Worm (Caenorhabditis elegans) whole organism, young adult: ENCODE measurements around the gene F35F10.6.

Source experiments
- D2030.7 ChIP-seq: fragments of 200-800 bp; sonication (Bioruptor generic); IDR thresholded peaks from 2 replicates; pipeline ENCODE4 v1.3.6; 2022; ENCODE audit warnings: missing genetic modification reagents, missing genetic modification characterization, missing compliant biosample characterization
- F39B2.1 ChIP-seq: fragments of 200-800 bp; sonication (Bioruptor generic); IDR thresholded peaks from 2 replicates; pipeline ENCODE4 v1.3.6; 2022; ENCODE audit warnings: missing genetic modification reagents, missing genetic modification characterization, missing compliant biosample characterization
- F52B5.7 ChIP-seq: sonication (generic microtip); optimal IDR thresholded peaks from 2 replicates; lab custom pipeline; 2016; ENCODE audit warnings: mild to moderate bottlenecking, missing genetic modification characterization, missing compliant biosample characterization
- F55B11.4 ChIP-seq: sonication (generic microtip); optimal IDR thresholded peaks from 2 replicates; lab custom pipeline; 2016; ENCODE audit warnings: missing compliant biosample characterization, missing genetic modification characterization, borderline replicate concordance; ENCODE audit not compliant: insufficient read depth
- K11D2.4 ChIP-seq: fragments of 200-800 bp; sonication (Bioruptor generic); IDR thresholded peaks from 2 replicates; pipeline ENCODE4 v1.3.6; 2022; ENCODE audit warnings: missing genetic modification reagents, missing genetic modification characterization, missing compliant biosample characterization
- Y53G8AR.9 ChIP-seq: fragments of 200-800 bp; sonication (Bioruptor generic); conservative IDR thresholded peaks from 2 replicates; pipeline ENCODE4 v1.3.6; 2022; ENCODE audit warnings: missing genetic modification reagents, missing genetic modification characterization, missing compliant biosample characterization
- Y56A3A.18 ChIP-seq: fragments of 200-800 bp; sonication (Bioruptor generic); IDR thresholded peaks from 2 replicates; pipeline ENCODE4 v1.3.6; 2022; ENCODE audit warnings: missing genetic modification reagents, missing genetic modification characterization, missing compliant biosample characterization
- Y67H2A.10 ChIP-seq: fragments of 200-800 bp; sonication (Bioruptor generic); conservative IDR thresholded peaks from 2 replicates; pipeline ENCODE4 v1.3.6; 2022; ENCODE audit warnings: missing genetic modification reagents, missing genetic modification characterization, missing compliant biosample characterization
- Y95B8A.8 ChIP-seq: fragments of 200-800 bp; sonication (Bioruptor generic); IDR thresholded peaks from 2 replicates; pipeline ENCODE4 v1.3.6; 2022; ENCODE audit warnings: missing genetic modification reagents, missing genetic modification characterization, missing compliant biosample characterization
- akir-1 ChIP-seq: fragments of 200-800 bp; sonication (Bioruptor generic); optimal IDR thresholded peaks from 2 replicates; lab custom pipeline; 2018; ENCODE audit warnings: mild to moderate bottlenecking, missing genetic modification characterization, moderate library complexity, missing compliant biosample characterization
- bed-1 ChIP-seq: fragments of 200-800 bp; sonication (Bioruptor generic); IDR thresholded peaks from 2 replicates; pipeline ENCODE4 v1.3.6; 2022; ENCODE audit warnings: missing genetic modification reagents, missing genetic modification characterization, missing compliant biosample characterization
- bed-2 ChIP-seq: fragments of 200-800 bp; sonication (Bioruptor generic); IDR thresholded peaks from 2 replicates; pipeline ENCODE4 v1.3.6; 2022; ENCODE audit warnings: missing genetic modification reagents, missing genetic modification characterization, missing compliant biosample characterization
- cebp-1 ChIP-seq, 2 experiments: fragments of 200-800 bp in 1 of 2; sonication (Bioruptor generic) in 1 of 2; sonication (generic microtip) in 1 of 2; IDR thresholded peaks in 1 of 2; optimal IDR thresholded peaks in 1 of 2; 2 replicates each; pipeline versions ENCODE4 v1.3.6 to Lab custom; 2017 to 2022; ENCODE audit warnings: missing compliant biosample characterization in 2 of 2, missing genetic modification characterization in 2 of 2, mild to moderate bottlenecking in 1 of 2, missing genetic modification reagents in 1 of 2, moderate library complexity in 1 of 2
- cebp-2 ChIP-seq: fragments of 200-800 bp; sonication (Bioruptor generic); IDR thresholded peaks from 2 replicates; pipeline ENCODE4 v1.3.6; 2022; ENCODE audit warnings: missing genetic modification characterization, missing compliant biosample characterization
- ceh-91 ChIP-seq: fragments of 200-800 bp; sonication (Bioruptor generic); IDR thresholded peaks from 2 replicates; pipeline ENCODE4 v1.3.6; 2022; ENCODE audit warnings: missing genetic modification reagents, missing genetic modification characterization, missing compliant biosample characterization
- chd-7 ChIP-seq: sonication (generic microtip); optimal IDR thresholded peaks from 2 replicates; lab custom pipeline; 2016; ENCODE audit warnings: mild to moderate bottlenecking, missing genetic modification characterization, moderate library complexity, missing compliant biosample characterization
- efl-1 ChIP-seq: fragments of 150-350 bp; optimal IDR thresholded peaks from 2 replicates; lab custom pipeline; 2014; ENCODE audit warnings: missing biosample characterization, missing genetic modification reagents, missing genetic modification characterization
- gei-17 ChIP-seq: fragments of 200-800 bp; sonication (Bioruptor generic); optimal IDR thresholded peaks from 2 replicates; lab custom pipeline; 2018; ENCODE audit warnings: mild to moderate bottlenecking, missing genetic modification characterization, missing compliant biosample characterization
- hlh-12 ChIP-seq: sonication (generic microtip); optimal IDR thresholded peaks from 2 replicates; lab custom pipeline; 2016; ENCODE audit warnings: missing genetic modification characterization, missing compliant biosample characterization
- hmg-1.2 ChIP-seq: fragments of 200-800 bp; sonication (Bioruptor generic); IDR thresholded peaks from 2 replicates; pipeline ENCODE4 v1.3.6; 2022; ENCODE audit warnings: missing genetic modification reagents, missing genetic modification characterization, missing compliant biosample characterization
- let-526 ChIP-seq: fragments of 200-800 bp; sonication (Bioruptor generic); IDR thresholded peaks from 2 replicates; pipeline ENCODE4 v1.3.6; 2022; ENCODE audit warnings: missing genetic modification reagents, missing genetic modification characterization, missing compliant biosample characterization
- lin-26 ChIP-seq: fragments of 200-800 bp; sonication (Bioruptor generic); IDR thresholded peaks from 2 replicates; pipeline ENCODE4 v1.3.6; 2022; ENCODE audit warnings: missing genetic modification reagents, missing genetic modification characterization, missing compliant biosample characterization
- madf-6 ChIP-seq: fragments of 200-800 bp; sonication (Bioruptor generic); IDR thresholded peaks from 2 replicates; pipeline ENCODE4 v1.3.6; 2022; ENCODE audit warnings: missing genetic modification reagents, missing genetic modification characterization, missing compliant biosample characterization
- madf-8 ChIP-seq: fragments of 200-800 bp; sonication (Bioruptor generic); conservative IDR thresholded peaks from 2 replicates; pipeline ENCODE4 v1.3.6; 2022; ENCODE audit warnings: missing genetic modification reagents, missing genetic modification characterization, missing compliant biosample characterization
- mel-28 ChIP-seq: sonication (generic microtip); optimal IDR thresholded peaks from 2 replicates; lab custom pipeline; 2016; ENCODE audit warnings: borderline replicate concordance, mild to moderate bottlenecking, missing genetic modification characterization, missing compliant biosample characterization
- nfyb-1 ChIP-seq: fragments of 200-800 bp; sonication (Bioruptor generic); IDR thresholded peaks from 2 replicates; pipeline ENCODE4 v1.3.6; 2022; ENCODE audit warnings: missing genetic modification reagents, missing genetic modification characterization, missing compliant biosample characterization
- nhr-27 ChIP-seq: fragments of 200-800 bp; sonication (Bioruptor generic); optimal IDR thresholded peaks from 2 replicates; lab custom pipeline; 2018; ENCODE audit warnings: mild to moderate bottlenecking, missing genetic modification characterization, moderate library complexity, missing compliant biosample characterization
- nhr-80 ChIP-seq: sonication (generic microtip); optimal IDR thresholded peaks from 2 replicates; lab custom pipeline; 2016; ENCODE audit warnings: missing genetic modification characterization, missing compliant biosample characterization
- pbrm-1 ChIP-seq: fragments of 200-800 bp; sonication (Bioruptor generic); IDR thresholded peaks from 2 replicates; pipeline ENCODE4 v1.3.6; 2022; ENCODE audit warnings: missing genetic modification reagents, missing genetic modification characterization, missing compliant biosample characterization
- pha-4 ChIP-seq: fragments of 150-350 bp; sonication (generic microtip); optimal IDR thresholded peaks from 2 replicates; lab custom pipeline; 2014; ENCODE audit warnings: missing biosample characterization, missing genetic modification reagents, missing genetic modification characterization
- rcor-1 ChIP-seq: fragments of 200-800 bp; sonication (Bioruptor generic); IDR thresholded peaks from 2 replicates; pipeline ENCODE4 v1.3.6; 2022; ENCODE audit warnings: missing genetic modification reagents, missing genetic modification characterization, missing compliant biosample characterization
- rec-8 ChIP-seq, 2 experiments: sonication (generic microtip); optimal IDR thresholded peaks; 2 replicates each; lab custom pipeline; 2016; ENCODE audit warnings: mild to moderate bottlenecking in 2 of 2, missing genetic modification characterization in 2 of 2, missing genetic modification reagents in 2 of 2, missing genotype in 2 of 2, missing biosample characterization in 1 of 2, missing compliant biosample characterization in 1 of 2, moderate library complexity in 1 of 2
- repo-1 ChIP-seq: sonication (generic microtip); optimal IDR thresholded peaks from 2 replicates; lab custom pipeline; 2017; ENCODE audit warnings: mild to moderate bottlenecking, missing genetic modification characterization, missing compliant biosample characterization
- sea-2 ChIP-seq: fragments of 200-800 bp; sonication (Bioruptor generic); IDR thresholded peaks from 2 replicates; pipeline ENCODE4 v1.3.6; 2022; ENCODE audit warnings: missing genetic modification characterization, missing compliant biosample characterization
- sptf-2 ChIP-seq: fragments of 200-800 bp; sonication (Bioruptor generic); optimal IDR thresholded peaks from 2 replicates; lab custom pipeline; 2018; ENCODE audit warnings: mild to moderate bottlenecking, missing genetic modification characterization, missing compliant biosample characterization
- ztf-18 ChIP-seq: sonication (generic microtip); optimal IDR thresholded peaks from 2 replicates; lab custom pipeline; 2016; ENCODE audit warnings: missing genotype, mild to moderate bottlenecking, missing genetic modification characterization, missing compliant biosample characterization

The F35F10.6 gene

DNA sequence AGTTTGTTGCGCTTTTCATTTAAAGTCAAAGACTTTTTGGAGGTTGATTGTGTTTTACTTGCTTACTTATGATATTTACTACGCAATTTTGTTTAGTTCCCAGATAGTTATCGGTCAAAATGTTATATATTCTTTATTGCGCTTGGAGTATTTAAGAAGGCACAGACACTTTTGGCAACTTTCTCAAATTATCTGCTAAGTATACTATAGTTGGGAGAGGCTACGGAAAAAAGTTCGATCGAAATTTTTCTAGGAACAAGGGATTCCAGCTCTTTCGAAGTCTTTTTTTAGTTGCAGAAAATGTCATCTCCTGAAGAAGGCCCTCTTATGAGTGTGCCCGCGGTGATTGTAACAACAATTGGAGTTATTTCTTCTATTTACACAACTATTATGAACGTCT lies 29.1 kb downstream of the F35F10.6 start, which contains the start of gene srbc-5:
Gene srbc-5 (plus strand): TSS at position 301 of the 400 bp plus-strand sequence.
- TF ChIP-seq madf-6 (GFP tag; lab: Robert Waterston, UW) (no peak), madf-8 (GFP tag; lab: Robert Waterston, UW) (no peak), ceh-91 (GFP tag; lab: Robert Waterston, UW) (no peak), hlh-12 (tag; lab: Kevin White, UChicago) (no peak), rcor-1 (GFP tag; lab: Robert Waterston, UW) (no peak), let-526 (GFP tag; lab: Robert Waterston, UW) (no peak), chd-7 (tag; lab: Kevin White, UChicago) (no peak), F39B2.1 (GFP tag; lab: Robert Waterston, UW) (no peak), rec-8 (tag; optimal IDR thresholded peaks at IDR 0.05; lab: Kevin White, UChicago) (no peak), cebp-1 (GFP tag; IDR thresholded peaks at IDR 0.05; lab: Robert Waterston, UW) (no peak), cebp-1 (tag; optimal IDR thresholded peaks at IDR 0.05; lab: Kevin White, UChicago) (no peak), pha-4 (tag; lab: Kevin White, UChicago) (no peak), cebp-2 (no peak), sea-2 (GFP tag; lab: Robert Waterston, UW) (no peak), sptf-2 (GFP tag; lab: Kevin White, UChicago) (no peak), pbrm-1 (GFP tag; lab: Robert Waterston, UW) (no peak), Y53G8AR.9 (no peak), ztf-18 (tag; lab: Kevin White, UChicago) (no peak), bed-1 (GFP tag; lab: Robert Waterston, UW) (no peak), gei-17 (GFP tag; lab: Kevin White, UChicago) (no peak), nhr-80 (no peak)

DNA sequence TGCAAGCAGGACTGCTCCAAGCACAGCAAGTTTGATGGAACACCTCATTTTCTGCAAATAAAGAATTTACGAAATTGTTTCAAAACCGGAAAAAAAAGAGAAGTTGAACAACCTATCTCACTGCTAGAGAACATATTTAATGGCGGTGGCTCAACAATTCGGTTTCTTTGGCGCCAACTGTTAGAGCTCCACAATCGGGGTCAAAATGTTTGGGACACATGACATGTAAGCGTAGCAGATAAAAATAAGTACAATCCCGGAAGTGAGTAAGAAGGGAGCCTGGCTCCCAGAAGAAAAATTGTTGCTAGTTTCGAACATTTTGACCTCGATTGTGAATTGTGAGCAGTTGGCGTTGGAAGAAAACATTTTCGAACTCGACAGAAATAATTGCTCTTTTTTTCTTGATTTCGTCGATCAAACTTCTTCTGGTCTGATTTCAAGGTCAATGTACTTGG lies 30.0 kb downstream of the F35F10.6 start, which contains the start of gene T28A11.16:
Gene T28A11.16 (minus strand): TSS at position 51 of the 455 bp plus-strand sequence.
- TF ChIP-seq efl-1 (GFP tag; lab: Kevin White, UChicago), result no peak
- no peak for TF ChIP-seq nhr-27 (tag; lab: Kevin White, UChicago)
- no peak for TF ChIP-seq Y56A3A.18
- TF ChIP-seq repo-1 (tag; lab: Kevin White, UChicago), result no peak
- no peak for TF ChIP-seq D2030.7
- TF ChIP-seq Y53G8AR.9, result no peak
- no peak for TF ChIP-seq rcor-1 (GFP tag; lab: Robert Waterston, UW)
- no peak for TF ChIP-seq akir-1 (GFP tag; lab: Kevin White, UChicago)
- TF ChIP-seq F55B11.4 (tag; lab: Kevin White, UChicago), result no peak
- TF ChIP-seq bed-2 (GFP tag; lab: Robert Waterston, UW), result no peak
- no peak for TF ChIP-seq hmg-1.2 (GFP tag; lab: Robert Waterston, UW)

DNA sequence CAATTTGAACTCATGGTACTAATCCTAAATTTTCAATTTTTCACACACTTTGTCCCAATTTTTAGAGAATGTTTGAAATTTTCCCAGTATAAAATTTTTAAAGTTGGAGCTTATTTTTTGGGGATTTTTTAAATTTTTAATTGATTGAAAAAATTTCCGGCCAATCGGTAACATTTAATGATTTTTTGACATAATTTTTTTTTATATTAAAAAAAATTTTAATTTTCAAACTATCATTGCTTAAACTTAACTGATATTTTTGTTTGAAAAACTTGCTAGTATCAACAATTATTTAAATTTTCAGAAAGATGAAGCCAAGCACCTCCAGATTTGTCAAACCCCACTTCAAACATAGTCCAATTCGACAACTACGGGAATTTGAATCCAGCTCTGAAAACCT lies 31.9 kb downstream of the F35F10.6 start, which contains the start of gene T28A11.22:
Gene T28A11.22 (plus strand): TSS at position 301 of the 400 bp plus-strand sequence.
- TF ChIP-seq F52B5.7 (tag; lab: Kevin White, UChicago) (no peak), Y67H2A.10 (GFP tag; lab: Robert Waterston, UW) (no peak)

DNA sequence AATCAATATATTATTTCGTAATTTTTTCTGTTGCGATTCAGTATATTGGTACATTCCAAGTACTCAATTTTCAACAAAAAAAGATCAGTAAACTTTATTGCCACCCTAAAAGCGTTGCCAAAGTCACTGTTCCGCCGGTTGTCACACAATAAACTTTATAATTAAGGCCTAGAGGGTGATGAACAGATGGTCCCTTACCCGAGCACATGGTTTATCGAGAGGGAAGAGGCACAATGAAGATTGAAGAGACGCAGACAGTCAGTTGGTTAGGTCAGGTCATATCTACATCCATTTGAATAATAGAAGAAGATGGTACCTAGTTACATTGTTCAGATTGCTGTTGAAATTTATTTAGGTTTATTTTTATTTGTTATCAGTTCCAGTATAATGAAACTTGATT lies 32.4 kb downstream of the F35F10.6 start:
- TF ChIP-seq nfyb-1, result no peak
- no peak for TF ChIP-seq mel-28 (tag; lab: Kevin White, UChicago)
- TF ChIP-seq Y95B8A.8, result no peak
- no peak for TF ChIP-seq lin-26
- TF ChIP-seq hmg-1.2 (GFP tag; lab: Robert Waterston, UW), result peak; percentile 50; the same call in 1 of the 2 replicates
- no peak for TF ChIP-seq K11D2.4
